Worm (Caenorhabditis elegans): ENCODE results near the gene ahsa-1.

Gene ahsa-1

DNA sequence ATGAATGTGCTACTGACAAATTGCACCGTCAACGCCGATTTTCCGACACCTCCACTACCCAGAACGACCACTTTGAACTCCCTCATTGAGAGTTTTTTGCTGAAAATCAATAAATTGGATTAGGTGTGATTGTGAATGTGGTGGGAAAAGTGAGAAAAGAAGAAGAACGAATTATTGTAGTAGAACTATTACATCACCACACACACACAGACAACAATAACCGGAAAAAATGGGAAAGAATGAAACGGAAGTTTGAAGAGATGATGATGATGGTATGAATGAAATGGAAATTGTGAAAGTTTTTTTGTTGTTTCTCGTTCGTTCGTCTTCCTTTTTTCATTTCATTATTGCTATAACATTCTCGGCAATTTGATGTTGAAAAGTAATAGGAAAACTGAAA lies 21.2 kb downstream of the ahsa-1 start, which contains the start of gene rap-2:
Gene rap-2, minus strand, starts transcription at position 101 of the 400 bp plus-strand sequence.
- no peak for TF ChIP-seq sea-1 (GFP tag; conservative IDR thresholded peaks at IDR 0.05)
- TF ChIP-seq tbx-37 (GFP tag; conservative IDR thresholded peaks at IDR 0.05): no peak
- no peak for TF ChIP-seq aly-1 (tag; optimal IDR thresholded peaks at IDR 0.05)
- no peak for TF ChIP-seq hnd-1 (tag; optimal IDR thresholded peaks at IDR 0.05)
- no peak for TF ChIP-seq F13C5.2 (tag; optimal IDR thresholded peaks at IDR 0.05)
- TF ChIP-seq scrt-1 (GFP tag; IDR thresholded peaks at IDR 0.05): no peak
- no peak for TF ChIP-seq pes-1 (GFP tag; IDR thresholded peaks at IDR 0.05)

- no peak for TF ChIP-seq hnd-1 (tag; optimal IDR thresholded peaks at IDR 0.05)
- TF ChIP-seq pes-1 (GFP tag; IDR thresholded peaks at IDR 0.05): no peak
- TF ChIP-seq hmg-4 (GFP tag; optimal IDR thresholded peaks at IDR 0.05): no peak
- no peak for TF ChIP-seq hmbx-1 (tag; optimal IDR thresholded peaks at IDR 0.05)
- no peak for TF ChIP-seq ceh-36 (tag; optimal IDR thresholded peaks at IDR 0.05)
- no peak for TF ChIP-seq flt-1 (GFP tag; IDR thresholded peaks at IDR 0.05)
- TF ChIP-seq ama-1 (optimal IDR thresholded peaks at IDR 0.05): no peak
- TF ChIP-seq sea-1 (GFP tag; conservative IDR thresholded peaks at IDR 0.05): no peak
- no peak for TF ChIP-seq tbx-11 (GFP tag; IDR thresholded peaks at IDR 0.05)
- TF ChIP-seq tbx-37 (GFP tag; conservative IDR thresholded peaks at IDR 0.05): no peak
- no peak for TF ChIP-seq scrt-1 (GFP tag; IDR thresholded peaks at IDR 0.05)
- TF ChIP-seq F13C5.2 (tag; optimal IDR thresholded peaks at IDR 0.05): no peak
- no peak for TF ChIP-seq ets-7 (tag; optimal IDR thresholded peaks at IDR 0.05)
Observed at ce11 chrV:15060595-15060994, 24.6 kb downstream of the ahsa-1 start.

DNA sequence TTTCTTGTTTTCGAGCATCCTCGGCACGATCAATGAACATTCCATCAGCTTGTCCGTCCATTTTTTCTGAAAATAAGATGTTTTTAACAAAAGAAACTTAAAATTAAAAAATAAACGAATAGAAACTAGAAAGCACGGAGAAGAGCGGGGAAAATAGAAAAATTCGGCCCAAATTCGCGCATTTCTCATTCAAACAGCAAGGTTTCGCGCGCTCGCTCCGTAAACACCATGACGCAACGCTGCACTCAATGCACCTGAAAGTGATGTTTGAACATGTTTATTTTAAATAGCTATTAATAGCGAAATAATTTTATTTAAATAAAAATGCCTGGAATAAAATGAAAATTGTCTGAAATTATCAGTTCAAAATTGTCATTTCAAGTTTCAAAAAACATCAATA lies 25.7 kb downstream of the ahsa-1 start, which contains the start of the genes mcm-3 and C25D7.15:
Gene mcm-3, minus strand, starts transcription at position 66 of the 400 bp plus-strand sequence.
Gene C25D7.15, plus strand, starts transcription at position 275 of the 400 bp plus-strand sequence.
- TF ChIP-seq pes-1 (GFP tag; IDR thresholded peaks at IDR 0.05) (no peak), sea-1 (GFP tag; conservative IDR thresholded peaks at IDR 0.05) (no peak), B0310.2 (tag; optimal IDR thresholded peaks at IDR 0.05) (no peak), ama-1 (optimal IDR thresholded peaks at IDR 0.05) (no peak), tra-4 (tag; optimal IDR thresholded peaks at IDR 0.05) (no peak), F13C5.2 (tag; optimal IDR thresholded peaks at IDR 0.05) (no peak), tbx-37 (GFP tag; conservative IDR thresholded peaks at IDR 0.05) (no peak), ceh-13 (GFP tag; optimal IDR thresholded peaks at IDR 0.05) (no peak)

- TF ChIP-seq ama-1 (optimal IDR thresholded peaks at IDR 0.05) (no peak), hmg-4 (GFP tag; optimal IDR thresholded peaks at IDR 0.05) (no peak), sea-1 (GFP tag; conservative IDR thresholded peaks at IDR 0.05) (no peak), hnd-1 (tag; optimal IDR thresholded peaks at IDR 0.05) (no peak)
Observed at ce11 chrV:15058965-15059364, 26.2 kb downstream of the ahsa-1 start.

DNA sequence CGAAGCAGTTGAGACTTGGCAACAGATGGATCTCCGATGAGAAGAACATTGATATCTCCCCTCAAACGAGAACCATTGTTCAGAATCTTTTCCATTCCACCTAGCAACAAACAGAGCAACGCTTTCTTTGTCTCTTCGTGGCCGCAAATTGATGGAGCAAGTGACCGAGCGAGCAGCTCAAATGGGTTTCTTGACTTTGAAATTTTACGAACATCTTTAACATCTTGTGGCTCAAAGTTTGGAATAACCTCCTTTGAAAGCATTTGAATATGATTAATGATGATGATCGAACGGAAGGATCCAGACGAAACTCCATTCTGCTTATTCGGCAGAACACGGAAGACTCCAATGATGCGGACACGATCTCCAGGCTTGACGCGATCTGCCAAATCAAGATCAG lies 26.8 kb downstream of the ahsa-1 start:
- TF ChIP-seq hmg-4 (GFP tag; optimal IDR thresholded peaks at IDR 0.05): no peak
- TF ChIP-seq ama-1 (optimal IDR thresholded peaks at IDR 0.05): no peak
- no peak for TF ChIP-seq pes-1 (GFP tag; IDR thresholded peaks at IDR 0.05)
- no peak for TF ChIP-seq tbx-11 (GFP tag; IDR thresholded peaks at IDR 0.05)
- no peak for TF ChIP-seq sea-1 (GFP tag; conservative IDR thresholded peaks at IDR 0.05)
- TF ChIP-seq tra-4 (tag; optimal IDR thresholded peaks at IDR 0.05): no peak
- TF ChIP-seq F13C5.2 (tag; optimal IDR thresholded peaks at IDR 0.05): no peak
- TF ChIP-seq aly-1 (tag; optimal IDR thresholded peaks at IDR 0.05): no peak
- no peak for TF ChIP-seq scrt-1 (GFP tag; IDR thresholded peaks at IDR 0.05)
- TF ChIP-seq tbx-37 (GFP tag; conservative IDR thresholded peaks at IDR 0.05): no peak
- TF ChIP-seq hnd-1 (tag; optimal IDR thresholded peaks at IDR 0.05): no peak
- TF ChIP-seq ets-7 (tag; optimal IDR thresholded peaks at IDR 0.05): no peak
- no peak for TF ChIP-seq B0310.2 (tag; optimal IDR thresholded peaks at IDR 0.05)
- no peak for TF ChIP-seq hmbx-1 (tag; optimal IDR thresholded peaks at IDR 0.05)
- TF ChIP-seq flt-1 (GFP tag; IDR thresholded peaks at IDR 0.05): no peak
- no peak for TF ChIP-seq ceh-36 (tag; optimal IDR thresholded peaks at IDR 0.05)
- no peak for TF ChIP-seq ceh-13 (GFP tag; optimal IDR thresholded peaks at IDR 0.05)

DNA sequence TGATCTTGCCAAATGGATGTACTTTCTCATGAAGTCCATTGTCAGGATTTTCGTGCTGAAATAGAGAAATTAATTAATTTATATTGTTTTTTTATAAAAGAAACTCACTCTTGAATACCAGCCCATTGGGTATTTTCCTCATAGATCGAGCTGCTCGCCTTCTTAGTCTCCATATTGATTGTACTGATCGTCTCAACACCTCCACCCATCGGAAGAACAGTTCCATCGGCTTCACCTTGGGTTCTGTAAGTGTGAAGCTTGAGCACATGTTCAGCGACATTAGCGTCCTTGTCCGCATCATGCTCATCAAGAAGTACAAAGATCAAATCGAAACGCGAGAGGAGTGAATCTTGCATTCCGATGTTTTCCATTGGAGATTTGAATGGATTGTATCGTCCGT lies 27.5 kb downstream of the ahsa-1 start:
- TF ChIP-seq tbx-11 (GFP tag; IDR thresholded peaks at IDR 0.05) (no peak), hmbx-1 (tag; optimal IDR thresholded peaks at IDR 0.05) (no peak), ceh-13 (GFP tag; optimal IDR thresholded peaks at IDR 0.05) (no peak), pes-1 (GFP tag; IDR thresholded peaks at IDR 0.05) (no peak), ceh-36 (tag; optimal IDR thresholded peaks at IDR 0.05) (no peak), hmg-4 (GFP tag; optimal IDR thresholded peaks at IDR 0.05) (no peak), hnd-1 (tag; optimal IDR thresholded peaks at IDR 0.05) (no peak), F13C5.2 (tag; optimal IDR thresholded peaks at IDR 0.05) (no peak), tbx-37 (GFP tag; conservative IDR thresholded peaks at IDR 0.05) (no peak), ama-1 (optimal IDR thresholded peaks at IDR 0.05) (no peak), sea-1 (GFP tag; conservative IDR thresholded peaks at IDR 0.05) (no peak), flt-1 (GFP tag; IDR thresholded peaks at IDR 0.05) (no peak), scrt-1 (GFP tag; IDR thresholded peaks at IDR 0.05) (no peak), ets-7 (tag; optimal IDR thresholded peaks at IDR 0.05) (no peak), tra-4 (tag; optimal IDR thresholded peaks at IDR 0.05) (no peak)

ce11 chrV:15056346-15056839 lies 28.8 kb downstream of the ahsa-1 start:
- no peak for TF ChIP-seq B0310.2 (tag; optimal IDR thresholded peaks at IDR 0.05)
- no peak for TF ChIP-seq tbx-37 (GFP tag; conservative IDR thresholded peaks at IDR 0.05)
- no peak for TF ChIP-seq aly-1 (tag; optimal IDR thresholded peaks at IDR 0.05)
- no peak for TF ChIP-seq ets-7 (tag; optimal IDR thresholded peaks at IDR 0.05)
- no peak for TF ChIP-seq ceh-13 (GFP tag; optimal IDR thresholded peaks at IDR 0.05)
- TF ChIP-seq hmg-4 (GFP tag; optimal IDR thresholded peaks at IDR 0.05): no peak
- no peak for TF ChIP-seq hnd-1 (tag; optimal IDR thresholded peaks at IDR 0.05)
- no peak for TF ChIP-seq hmbx-1 (tag; optimal IDR thresholded peaks at IDR 0.05)
- no peak for TF ChIP-seq ceh-36 (tag; optimal IDR thresholded peaks at IDR 0.05)

DNA sequence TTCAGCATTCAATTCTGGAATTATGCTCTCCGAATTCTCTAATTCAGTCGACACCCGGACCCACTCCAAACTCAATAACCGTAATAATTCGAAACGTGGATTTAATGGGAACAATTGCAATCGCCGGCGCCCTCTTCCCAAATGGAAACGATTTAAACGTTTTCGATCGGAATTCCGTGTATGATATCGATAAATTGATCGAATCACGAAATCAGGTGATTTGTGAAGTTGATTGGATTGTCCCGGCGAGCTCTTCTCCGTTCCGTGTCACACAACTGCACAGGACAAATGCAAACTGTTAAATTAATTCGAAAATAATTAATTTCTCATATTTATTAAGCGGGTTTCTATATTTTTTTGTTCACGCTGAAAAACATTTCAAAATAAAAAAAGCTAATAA lies 29.3 kb downstream of the ahsa-1 start, which contains the start of gene C25D7.16:
Gene C25D7.16, plus strand, starts transcription at position 301 of the 400 bp plus-strand sequence.
- TF ChIP-seq flt-1 (GFP tag; IDR thresholded peaks at IDR 0.05) (no peak), tbx-37 (GFP tag; conservative IDR thresholded peaks at IDR 0.05) (no peak), hmg-4 (GFP tag; optimal IDR thresholded peaks at IDR 0.05) (no peak), ceh-36 (tag; optimal IDR thresholded peaks at IDR 0.05) (no peak), sea-1 (GFP tag; conservative IDR thresholded peaks at IDR 0.05) (no peak), ets-7 (tag; optimal IDR thresholded peaks at IDR 0.05) (no peak), aly-1 (tag; optimal IDR thresholded peaks at IDR 0.05) (no peak), tra-4 (tag; optimal IDR thresholded peaks at IDR 0.05) (no peak)
